Fruit fly (Drosophila melanogaster): ENCODE results near the gene Ptx1.

- TF ChIP-seq D1 (tag; optimal IDR thresholded peaks at IDR 0.05) (no peak), CG8159 (tag; optimal IDR thresholded peaks at IDR 0.05) (no peak), Pif1B (GFP tag; optimal IDR thresholded peaks at IDR 0.05) (no peak), CG9948 (tag; optimal IDR thresholded peaks at IDR 0.05) (no peak), CG34367 (tag; optimal IDR thresholded peaks at IDR 0.05) (no peak), CG10348 (GFP tag; IDR thresholded peaks at IDR 0.05) (no peak), EcR (GFP tag; optimal IDR thresholded peaks at IDR 0.05) (no peak), fd96Ca (GFP tag; IDR thresholded peaks at IDR 0.05) (no peak), Snoo (tag; optimal IDR thresholded peaks at IDR 0.05) (no peak), CG15710 (tag; optimal IDR thresholded peaks at IDR 0.05) (no peak), CG12605 (GFP tag; IDR thresholded peaks at IDR 0.05) (no peak)
Measured at dm6 chr3R:30886850-30887249, 25.7 kb upstream of the Ptx1 start.

Data from whole organism, pupa.